Worm (Caenorhabditis elegans) whole organism, mixed stage, embryonic: ENCODE measurements around the gene moc-1.

Experiments used
- M03D4.4 ChIP-seq: sonication (generic microtip); optimal IDR thresholded peaks from 2 replicates; lab custom pipeline; 2017; ENCODE audit warnings: mild to moderate bottlenecking, missing genetic modification characterization, missing compliant biosample characterization
- bed-3 ChIP-seq: fragments of 200-800 bp; sonication (Bioruptor generic); optimal IDR thresholded peaks from 3 replicates; lab custom pipeline; 2018; ENCODE audit warnings: mild to moderate bottlenecking, missing genetic modification characterization, moderate library complexity, missing compliant biosample characterization
- blmp-1 ChIP-seq: fragments of 150-350 bp; optimal IDR thresholded peaks from 2 replicates; lab custom pipeline; 2014; ENCODE audit warnings: missing biosample characterization, missing genetic modification characterization
- ceh-43 ChIP-seq: fragments of 200-800 bp; sonication (Bioruptor generic); optimal IDR thresholded peaks from 2 replicates; lab custom pipeline; 2018; ENCODE audit warnings: mild to moderate bottlenecking, missing genetic modification characterization, moderate library complexity, missing compliant biosample characterization
- ces-1 ChIP-seq: fragments of 150-350 bp; optimal IDR thresholded peaks from 2 replicates; lab custom pipeline; 2014; ENCODE audit warnings: missing biosample characterization, missing genetic modification reagents, missing genetic modification characterization
- elt-1 ChIP-seq: sonication (generic microtip); optimal IDR thresholded peaks from 2 replicates; lab custom pipeline; 2017; ENCODE audit warnings: missing genetic modification characterization, mild to moderate bottlenecking, missing compliant biosample characterization, antibody characterized with exemption, moderate library complexity, borderline replicate concordance; ENCODE audit not compliant: insufficient read depth
- elt-3 ChIP-seq: fragments of 150-350 bp; optimal IDR thresholded peaks from 2 replicates; lab custom pipeline; 2014; ENCODE audit warnings: missing biosample characterization, missing genetic modification characterization
- flh-1 ChIP-seq: fragments of 200-800 bp; sonication (Bioruptor generic); optimal IDR thresholded peaks from 2 replicates; lab custom pipeline; 2018; ENCODE audit warnings: mild to moderate bottlenecking, missing genetic modification characterization, moderate library complexity, missing compliant biosample characterization
- ham-2 ChIP-seq: fragments of 200-800 bp; sonication (Bioruptor generic); optimal IDR thresholded peaks from 2 replicates; lab custom pipeline; 2018; ENCODE audit warnings: mild to moderate bottlenecking, missing genetic modification characterization, missing compliant biosample characterization
- lin-32 ChIP-seq: fragments of 200-800 bp; sonication (Bioruptor generic); optimal IDR thresholded peaks from 2 replicates; lab custom pipeline; 2018; ENCODE audit warnings: mild to moderate bottlenecking, missing genetic modification characterization, missing compliant biosample characterization
- mls-2 ChIP-seq: sonication (generic microtip); optimal IDR thresholded peaks from 2 replicates; lab custom pipeline; 2016; ENCODE audit warnings: mild to moderate bottlenecking, missing genetic modification characterization, moderate library complexity, missing compliant biosample characterization
- nhr-12 ChIP-seq: fragments of 150-350 bp; optimal IDR thresholded peaks from 2 replicates; lab custom pipeline; 2014; ENCODE audit warnings: missing biosample characterization, missing genetic modification characterization
- nhr-2 ChIP-seq: fragments of 150-350 bp; optimal IDR thresholded peaks from 2 replicates; lab custom pipeline; 2014; ENCODE audit warnings: missing biosample characterization, missing genetic modification characterization
- nhr-76 ChIP-seq: sonication (generic microtip); optimal IDR thresholded peaks from 2 replicates; lab custom pipeline; 2017; ENCODE audit warnings: missing biosample characterization, missing genetic modification characterization
- sptf-1 ChIP-seq: sonication (generic microtip); optimal IDR thresholded peaks from 2 replicates; lab custom pipeline; 2017; ENCODE audit warnings: mild to moderate bottlenecking, missing genetic modification characterization, moderate library complexity, missing compliant biosample characterization
- tbx-8 ChIP-seq: fragments of 200-800 bp; sonication (Bioruptor generic); optimal IDR thresholded peaks from 2 replicates; lab custom pipeline; 2018; ENCODE audit warnings: mild to moderate bottlenecking, missing genetic modification characterization, moderate library complexity, missing compliant biosample characterization
- unc-120 ChIP-seq: sonication (generic microtip); optimal IDR thresholded peaks from 2 replicates; lab custom pipeline; 2017; ENCODE audit warnings: missing genetic modification characterization, missing compliant biosample characterization; ENCODE audit not compliant: poor library complexity, severe bottlenecking
- unc-39 ChIP-seq: fragments of 150-350 bp; optimal IDR thresholded peaks from 2 replicates; lab custom pipeline; 2014; ENCODE audit warnings: missing biosample characterization, missing genetic modification characterization
- unc-62 ChIP-seq: fragments of 150-350 bp; optimal IDR thresholded peaks from 2 replicates; lab custom pipeline; 2014; ENCODE audit warnings: missing biosample characterization, missing genetic modification reagents, missing genetic modification characterization
- zip-8 ChIP-seq: fragments of 150-350 bp; optimal IDR thresholded peaks from 2 replicates; lab custom pipeline; 2014; ENCODE audit warnings: missing biosample characterization, missing genetic modification characterization

moc-1 gene

DNA sequence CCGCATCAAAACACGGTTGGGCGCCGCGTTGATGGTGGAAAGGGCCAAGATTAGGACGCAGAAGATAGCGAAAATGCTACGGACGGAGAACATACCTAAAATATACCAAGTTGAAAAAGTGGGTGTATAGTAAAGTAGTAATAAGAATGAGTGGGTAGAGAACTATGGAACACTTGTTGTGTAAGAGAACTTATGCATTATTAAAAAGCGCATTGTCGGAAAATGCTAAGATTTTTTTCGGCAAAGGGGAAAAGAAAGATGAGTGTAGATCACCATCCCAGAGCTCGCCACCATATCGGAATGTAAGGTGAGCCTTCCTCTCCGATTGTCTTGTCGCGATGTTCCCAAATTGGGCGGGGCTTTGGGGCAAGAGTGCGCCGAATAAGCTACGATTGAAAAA, 50.6 kb downstream of the moc-1 start, which contains the start of gene flp-28:
Gene flp-28, minus strand, starts transcription at position 101 of the 400 bp plus-strand sequence.
- no peak for TF ChIP-seq unc-120 (tag; lab: Kevin White, UChicago)
- no peak for TF ChIP-seq elt-1 (tag; lab: Kevin White, UChicago)
- TF ChIP-seq sptf-1 (tag; lab: Kevin White, UChicago): no peak
- no peak for TF ChIP-seq M03D4.4 (tag; lab: Kevin White, UChicago)
- no peak for TF ChIP-seq blmp-1
- no peak for TF ChIP-seq ceh-43 (GFP tag; lab: Kevin White, UChicago)
- no peak for TF ChIP-seq lin-32 (GFP tag; lab: Kevin White, UChicago)
- no peak for TF ChIP-seq flh-1 (GFP tag; lab: Kevin White, UChicago)
- no peak for TF ChIP-seq ham-2
- no peak for TF ChIP-seq mls-2 (tag; lab: Kevin White, UChicago)
- TF ChIP-seq bed-3 (GFP tag; lab: Kevin White, UChicago): no peak
- no peak for TF ChIP-seq nhr-2 (tag; lab: Kevin White, UChicago)
- no peak for TF ChIP-seq elt-3 (tag; lab: Kevin White, UChicago)
- TF ChIP-seq unc-62 (GFP tag; lab: Kevin White, UChicago): no peak
- TF ChIP-seq tbx-8 (GFP tag; lab: Kevin White, UChicago): no peak
- TF ChIP-seq zip-8 (tag; lab: Kevin White, UChicago): no peak
- no peak for TF ChIP-seq unc-39 (tag; lab: Kevin White, UChicago)
- no peak for TF ChIP-seq nhr-12 (tag; lab: Kevin White, UChicago)
- TF ChIP-seq nhr-76 (tag; lab: Kevin White, UChicago): no peak
- TF ChIP-seq ces-1 (GFP tag; lab: Kevin White, UChicago): no peak
